Worm (Caenorhabditis elegans) whole organism, L3 larva: ENCODE results near the gene pho-7.

Experiments
- R02D3.7 ChIP-seq: fragments of 150-350 bp; optimal IDR thresholded peaks from 2 replicates; lab custom pipeline; 2014; ENCODE audit warnings: missing biosample characterization, missing genetic modification characterization
- ZK546.5 ChIP-seq: sonication (generic microtip); optimal IDR thresholded peaks from 2 replicates; lab custom pipeline; 2017; ENCODE audit warnings: missing biosample characterization, missing genetic modification characterization
- ceh-16 ChIP-seq: sonication (generic microtip); optimal IDR thresholded peaks from 2 replicates; lab custom pipeline; 2017; ENCODE audit warnings: missing biosample characterization, missing genetic modification characterization
- ceh-9 ChIP-seq: sonication (generic microtip); optimal IDR thresholded peaks from 2 replicates; lab custom pipeline; 2018; ENCODE audit warnings: missing biosample characterization, missing genetic modification characterization
- egl-27 ChIP-seq: sonication (generic microtip); optimal IDR thresholded peaks from 4 replicates; lab custom pipeline; 2017; ENCODE audit warnings: missing biosample characterization, missing genetic modification reagents, missing genetic modification characterization
- egl-5 ChIP-seq: fragments of 150-350 bp; optimal IDR thresholded peaks from 2 replicates; lab custom pipeline; 2017; ENCODE audit warnings: missing biosample characterization, missing genetic modification reagents, missing genetic modification characterization, inconsistent platforms
- elt-1 ChIP-seq: fragments of 150-350 bp; optimal IDR thresholded peaks from 2 replicates; lab custom pipeline; 2014; ENCODE audit warnings: missing biosample characterization, missing genetic modification characterization
- elt-2 ChIP-seq: sonication (generic microtip); optimal IDR thresholded peaks from 2 replicates; lab custom pipeline; 2016; ENCODE audit warnings: missing genetic modification reagents, mild to moderate bottlenecking, missing genetic modification characterization, missing compliant biosample characterization
- elt-3 ChIP-seq, 3 experiments: fragments of 150-350 bp in 1 of 3; sonication (generic microtip) in 2 of 3; optimal IDR thresholded peaks; 2 replicates in 2 of 3; 4 replicates in 1 of 3; lab custom pipeline; 2014 to 2017; ENCODE audit warnings: missing biosample characterization in 3 of 3, missing genetic modification characterization in 3 of 3
- fos-1 ChIP-seq: fragments of 150-350 bp; optimal IDR thresholded peaks from 2 replicates; lab custom pipeline; 2014; ENCODE audit warnings: missing biosample characterization, missing genetic modification characterization
- jun-1 ChIP-seq: fragments of 150-350 bp; optimal IDR thresholded peaks from 2 replicates; lab custom pipeline; 2014; ENCODE audit warnings: missing biosample characterization, missing genetic modification reagents, missing genetic modification characterization
- mml-1 ChIP-seq: fragments of 150-350 bp; sonication (generic microtip); optimal IDR thresholded peaks from 3 replicates; lab custom pipeline; 2014; ENCODE audit warnings: missing biosample characterization, missing genetic modification characterization
- nfya-1 ChIP-seq: sonication (generic microtip); optimal IDR thresholded peaks from 2 replicates; lab custom pipeline; 2017; ENCODE audit warnings: missing genetic modification characterization, mild to moderate bottlenecking, missing compliant biosample characterization, antibody characterized with exemption, moderate library complexity; ENCODE audit not compliant: insufficient read depth
- nhr-11 ChIP-seq: fragments of 150-350 bp; optimal IDR thresholded peaks from 2 replicates; lab custom pipeline; 2014; ENCODE audit warnings: missing biosample characterization, missing genetic modification characterization
- nhr-12 ChIP-seq: fragments of 150-350 bp; optimal IDR thresholded peaks from 2 replicates; lab custom pipeline; 2014; ENCODE audit warnings: missing biosample characterization, missing genetic modification characterization
- nhr-23 ChIP-seq: fragments of 150-350 bp; optimal IDR thresholded peaks from 2 replicates; lab custom pipeline; 2014; ENCODE audit warnings: missing biosample characterization, missing genetic modification reagents, missing genetic modification characterization
- nhr-237 ChIP-seq: fragments of 150-350 bp; optimal IDR thresholded peaks from 2 replicates; lab custom pipeline; 2014; ENCODE audit warnings: missing biosample characterization, missing genetic modification characterization
- nhr-28 ChIP-seq: fragments of 150-350 bp; optimal IDR thresholded peaks from 2 replicates; lab custom pipeline; 2014; ENCODE audit warnings: missing biosample characterization, missing genetic modification characterization
- nhr-43 ChIP-seq: sonication (generic microtip); optimal IDR thresholded peaks from 2 replicates; lab custom pipeline; 2016; ENCODE audit warnings: mild to moderate bottlenecking, missing genetic modification characterization, missing compliant biosample characterization; ENCODE audit not compliant: poor library complexity, severe bottlenecking
- nhr-67 ChIP-seq: fragments of 150-350 bp; optimal IDR thresholded peaks from 2 replicates; lab custom pipeline; 2014; ENCODE audit warnings: missing biosample characterization, missing genetic modification characterization
- nhr-77 ChIP-seq: fragments of 150-350 bp; optimal IDR thresholded peaks from 2 replicates; lab custom pipeline; 2014; ENCODE audit warnings: missing biosample characterization, missing genetic modification characterization
- pha-4 ChIP-seq: fragments of 150-350 bp; optimal IDR thresholded peaks from 2 replicates; lab custom pipeline; 2014; ENCODE audit warnings: missing biosample characterization, missing genetic modification reagents, missing genetic modification characterization
- pqm-1 ChIP-seq: fragments of 150-350 bp; optimal IDR thresholded peaks from 2 replicates; lab custom pipeline; 2017; ENCODE audit warnings: missing biosample characterization, missing genetic modification characterization, inconsistent platforms
- sea-2 ChIP-seq: fragments of 150-350 bp; sonication (generic microtip); optimal IDR thresholded peaks from 4 replicates; lab custom pipeline; 2014; ENCODE audit warnings: missing biosample characterization, missing genetic modification reagents, missing genetic modification characterization
- snpc-4 ChIP-seq: fragments of 150-350 bp; optimal IDR thresholded peaks from 2 replicates; lab custom pipeline; 2014; ENCODE audit warnings: missing biosample characterization, missing genetic modification characterization
- unc-39 ChIP-seq: sonication (generic microtip); optimal IDR thresholded peaks from 4 replicates; lab custom pipeline; 2017; ENCODE audit warnings: missing biosample characterization, missing genetic modification characterization
- unc-62 ChIP-seq: fragments of 150-350 bp; sonication (generic microtip); optimal IDR thresholded peaks from 4 replicates; lab custom pipeline; 2014; ENCODE audit warnings: missing biosample characterization, missing genetic modification reagents, missing genetic modification characterization
- zag-1 ChIP-seq: fragments of 150-350 bp; optimal IDR thresholded peaks from 2 replicates; lab custom pipeline; 2014; ENCODE audit warnings: missing biosample characterization, missing genetic modification characterization
- ztf-11 ChIP-seq: fragments of 150-350 bp; optimal IDR thresholded peaks from 2 replicates; lab custom pipeline; 2014; ENCODE audit warnings: missing biosample characterization, missing genetic modification characterization

Gene pho-7

DNA sequence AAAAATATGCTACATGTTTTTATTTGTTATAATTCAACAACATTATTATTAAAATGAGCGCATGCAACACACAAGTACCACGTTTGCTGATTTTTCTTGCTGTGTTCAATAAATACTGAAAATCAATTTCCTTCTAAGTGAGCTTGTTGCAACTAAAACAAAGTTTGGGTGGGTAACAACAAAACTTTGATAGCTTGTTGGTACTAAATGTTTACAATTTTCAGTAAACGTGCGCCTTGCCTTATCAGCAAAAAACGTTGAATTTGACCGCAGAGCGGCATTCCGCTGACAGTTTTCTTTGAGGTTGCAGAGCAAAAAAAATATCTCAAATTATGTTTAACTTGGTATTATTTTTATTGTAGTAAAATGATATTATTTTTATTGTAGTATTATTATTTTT is 40.2 kb upstream of the pho-7 start:
- TF ChIP-seq pqm-1 (no peak), ZK546.5 (no peak), nhr-23 (tag; lab: Kevin White, UChicago) (no peak)

DNA sequence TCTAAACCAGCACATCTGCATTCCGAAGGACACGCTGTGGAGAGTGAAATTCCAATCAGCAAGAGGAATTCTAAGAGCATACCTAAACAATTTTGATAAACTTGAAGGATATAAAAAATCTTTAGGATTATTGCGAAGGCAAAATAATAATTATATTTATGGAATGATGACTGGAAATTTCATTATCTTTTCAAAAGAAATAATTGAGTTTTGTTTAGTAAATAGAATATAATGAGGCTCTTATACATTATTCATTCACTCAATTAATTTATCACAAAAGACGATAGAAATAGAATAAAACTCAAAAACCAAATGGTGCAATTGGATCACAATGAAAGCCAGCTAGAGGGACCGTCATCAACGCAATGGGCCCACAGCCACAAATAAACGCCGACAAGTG is 38.0 kb upstream of the pho-7 start, which contains the start of gene pxn-2:
pxn-2 (minus strand) TSS at position 101 of the 400 bp plus-strand sequence.
- TF ChIP-seq ceh-9 (tag; lab: Kevin White, UChicago) (no peak), sea-2 (GFP tag; lab: Kevin White, UChicago) (no peak), ceh-16 (tag; lab: Kevin White, UChicago) (no peak), mml-1 (tag; lab: Kevin White, UChicago) (no peak)

DNA sequence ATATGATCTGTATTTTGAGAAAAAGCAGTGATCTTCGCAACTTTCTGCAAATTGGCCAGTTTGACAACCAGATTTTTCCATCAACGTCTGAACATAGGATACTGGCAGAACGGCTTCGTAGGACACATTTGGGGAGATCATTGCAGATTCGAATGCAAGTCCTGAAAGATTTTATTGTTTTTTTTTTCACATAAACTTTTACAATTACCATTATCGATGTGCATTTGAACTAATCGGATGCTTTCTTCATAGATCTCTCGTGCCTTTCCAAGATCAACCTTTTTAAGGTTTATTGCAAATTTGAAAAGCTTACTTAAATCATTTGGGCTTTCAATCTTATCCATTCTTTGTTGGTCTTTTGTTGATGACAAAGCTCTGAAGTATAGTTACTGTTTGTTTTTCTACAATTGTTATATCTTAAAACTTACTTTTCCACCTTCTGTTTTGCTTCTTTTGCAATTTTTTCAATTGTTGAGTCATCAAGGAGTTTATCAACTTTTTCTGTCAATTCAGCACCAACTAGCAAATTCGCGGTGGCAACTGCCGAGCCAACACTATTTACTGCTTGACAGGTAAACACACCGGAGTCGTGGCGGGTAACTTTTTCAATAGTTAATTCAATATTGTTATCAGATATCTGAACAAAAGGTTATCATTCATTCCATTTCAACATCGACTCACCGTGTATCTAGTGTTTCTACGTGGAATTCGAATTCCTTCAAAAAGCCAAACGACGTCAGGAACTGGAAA is 35.5 kb upstream of the pho-7 start:
- TF ChIP-seq R02D3.7 (tag; lab: Kevin White, UChicago) = no peak

ce11 chrX:10971118-10971517 is 30.0 kb upstream of the pho-7 start:
- no peak for TF ChIP-seq nhr-28 (tag; lab: Kevin White, UChicago)
- TF ChIP-seq egl-27 = no peak
- no peak for TF ChIP-seq elt-2 (tag; lab: Kevin White, UChicago)
- TF ChIP-seq nhr-77 (tag; lab: Kevin White, UChicago) = no peak
- no peak for TF ChIP-seq jun-1 (tag; lab: Kevin White, UChicago)
- no peak for TF ChIP-seq egl-5 (tag; lab: Kevin White, UChicago)
- TF ChIP-seq nhr-12 (tag; lab: Kevin White, UChicago) = no peak
- TF ChIP-seq unc-39 (tag; lab: Kevin White, UChicago) = no peak
- TF ChIP-seq nhr-237 (tag; lab: Kevin White, UChicago) = no peak
- no peak for TF ChIP-seq ztf-11 (tag; lab: Kevin White, UChicago)
- TF ChIP-seq nhr-11 = no peak

DNA sequence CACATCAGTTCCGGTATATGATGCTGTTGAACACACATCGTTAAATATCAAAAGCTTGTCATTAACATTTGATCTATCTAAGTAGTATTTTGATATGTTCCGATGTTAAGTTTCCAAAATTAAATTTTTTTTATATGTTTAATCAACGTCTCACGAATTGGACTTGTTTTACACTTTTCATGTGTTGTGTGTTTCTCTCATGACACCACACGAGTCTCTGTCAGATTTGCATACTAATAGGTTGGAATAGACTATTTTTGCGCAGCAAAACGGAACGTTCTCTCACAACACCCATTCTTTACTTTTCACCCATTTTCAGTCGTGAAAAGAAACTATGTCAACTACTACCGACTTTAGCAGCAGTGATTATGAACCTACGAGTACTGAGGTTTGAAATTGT is 29.5 kb upstream of the pho-7 start, which contains the start of gene K09C8.8:
K09C8.8 (plus strand) TSS at position 301 of the 400 bp plus-strand sequence.
- TF ChIP-seq jun-1 (tag; lab: Kevin White, UChicago) (no peak), elt-3 (tag; optimal IDR thresholded peaks at IDR 0.05; lab: Kevin White, UChicago) (no peak), ceh-16 (tag; lab: Kevin White, UChicago) (no peak), pha-4 (tag; lab: Kevin White, UChicago) (no peak), nhr-237 (tag; lab: Kevin White, UChicago) (no peak), nfya-1 (tag; lab: Kevin White, UChicago) (no peak), nhr-77 (tag; lab: Kevin White, UChicago) (no peak), unc-62 (no peak)

- TF ChIP-seq zag-1 (tag; lab: Kevin White, UChicago) (no peak), R02D3.7 (tag; lab: Kevin White, UChicago) (no peak), elt-1 (tag; lab: Kevin White, UChicago) (no peak), nhr-23 (tag; lab: Kevin White, UChicago) (no peak), nhr-67 (tag; lab: Kevin White, UChicago) (no peak), fos-1 (tag; lab: Kevin White, UChicago) (no peak)
Measured at ce11 chrX:10967698-10968097, 26.5 kb upstream of the pho-7 start, which contains the start of gene K09C8.9. TSS of gene K09C8.9 (minus strand) at chrX:10967798.

DNA sequence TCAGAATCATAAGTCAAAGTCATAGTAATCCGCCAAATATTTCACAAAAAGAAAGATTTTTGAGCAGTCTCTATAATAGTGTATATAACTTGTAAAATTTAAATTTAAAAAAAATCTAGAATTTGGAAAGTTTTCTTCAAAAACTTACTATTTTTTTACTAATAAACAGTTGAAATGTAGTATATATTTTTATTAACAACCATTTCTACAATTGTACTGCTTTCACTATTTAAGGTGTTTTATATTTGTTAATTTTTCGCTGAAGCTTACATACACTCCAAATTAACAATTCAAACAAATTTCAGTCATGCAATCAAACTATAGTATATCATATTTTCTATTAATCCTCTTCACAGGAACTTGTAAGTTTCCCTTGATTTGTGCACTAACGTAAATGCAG is 25.1 kb upstream of the pho-7 start, which contains the start of gene lge-1:
lge-1 (plus strand) TSS at position 301 of the 400 bp plus-strand sequence.
- no peak for TF ChIP-seq unc-39 (tag; lab: Kevin White, UChicago)
- no peak for TF ChIP-seq nhr-43 (tag; lab: Kevin White, UChicago)
- no peak for TF ChIP-seq snpc-4 (tag; lab: Kevin White, UChicago)
- no peak for TF ChIP-seq unc-62
- TF ChIP-seq nhr-12 (tag; lab: Kevin White, UChicago) = no peak
- no peak for TF ChIP-seq elt-3 (tag; optimal IDR thresholded peaks at IDR 0.05; lab: Kevin White, UChicago)
- TF ChIP-seq nhr-237 (tag; lab: Kevin White, UChicago) = no peak
